Fruit fly (Drosophila melanogaster) whole organism, embryonic: ENCODE results near the gene CG6094.

Experiments used
- Atf6 ChIP-seq: fragments of 200-800 bp; sonication (Bioruptor generic); IDR thresholded peaks from 2 replicates; pipeline ENCODE4 v1.3.6; 2022; ENCODE audit warnings: missing biosample characterization, missing genetic modification characterization
- CG10959 ChIP-seq: fragments of 200-800 bp; sonication (Bioruptor generic); IDR thresholded peaks from 2 replicates; pipeline ENCODE4 v1.3.6; 2022; ENCODE audit warnings: missing biosample characterization, missing genetic modification characterization
- CG11456 ChIP-seq: fragments of 200-800 bp; sonication (Bioruptor generic); IDR thresholded peaks from 3 replicates; pipeline ENCODE4 v1.3.6; 2022; ENCODE audit warnings: missing biosample characterization, missing genetic modification characterization
- CG11560 ChIP-seq: fragments of 200-800 bp; sonication (Bioruptor generic); IDR thresholded peaks from 3 replicates; pipeline ENCODE4 v1.3.6; 2022; ENCODE audit warnings: missing biosample characterization, missing genetic modification characterization
- CG12942 ChIP-seq: fragments of 200-800 bp; sonication (Bioruptor generic); optimal IDR thresholded peaks from 3 replicates; lab custom pipeline; 2016; ENCODE audit warnings: missing biosample characterization, missing genetic modification characterization
- CG13287 ChIP-seq: fragments of 200-800 bp; sonication (Bioruptor generic); IDR thresholded peaks from 2 replicates; pipeline ENCODE4 v1.3.6; 2022; ENCODE audit warnings: missing biosample characterization, missing genetic modification characterization; ENCODE audit not compliant: partially characterized antibody
- CG14441 ChIP-seq: fragments of 200-800 bp; sonication (Bioruptor generic); IDR thresholded peaks from 2 replicates; pipeline ENCODE4 v1.3.6; 2022; ENCODE audit warnings: missing biosample characterization, missing genetic modification characterization
- CG14710 ChIP-seq: fragments of 200-800 bp; sonication (Bioruptor generic); optimal IDR thresholded peaks from 3 replicates; lab custom pipeline; 2019; ENCODE audit warnings: missing biosample characterization, mild to moderate bottlenecking, missing genetic modification characterization, moderate library complexity
- CG18262 ChIP-seq: fragments of 200-800 bp; optimal IDR thresholded peaks from 3 replicates; lab custom pipeline; 2019; ENCODE audit warnings: missing biosample characterization, mild to moderate bottlenecking, missing genetic modification characterization, moderate library complexity
- CG18476 ChIP-seq: fragments of 200-800 bp; sonication (Bioruptor generic); optimal IDR thresholded peaks from 2 replicates; lab custom pipeline; 2016; ENCODE audit warnings: missing biosample characterization, mild to moderate bottlenecking, missing genetic modification characterization
- CG31388 ChIP-seq: fragments of 200-800 bp; sonication (Bioruptor generic); optimal IDR thresholded peaks from 2 replicates; lab custom pipeline; 2016; ENCODE audit warnings: missing biosample characterization, missing genetic modification characterization
- CG32772 ChIP-seq: fragments of 200-800 bp; sonication (Bioruptor generic); IDR thresholded peaks from 2 replicates; pipeline ENCODE4 v1.3.6; 2022; ENCODE audit warnings: missing biosample characterization, missing genetic modification characterization
- CG3407 ChIP-seq: fragments of 200-800 bp; sonication (Bioruptor generic); optimal IDR thresholded peaks from 2 replicates; lab custom pipeline; 2018; ENCODE audit warnings: missing biosample characterization, mild to moderate bottlenecking, missing genetic modification characterization
- CG4424 ChIP-seq: fragments of 200-800 bp; sonication (Bioruptor generic); optimal IDR thresholded peaks from 3 replicates; lab custom pipeline; 2016; ENCODE audit warnings: missing biosample characterization, missing genetic modification characterization
- CG4730 ChIP-seq: fragments of 200-800 bp; sonication (Bioruptor generic); IDR thresholded peaks from 2 replicates; pipeline ENCODE4 v1.3.6; 2022; ENCODE audit warnings: missing biosample characterization, missing genetic modification characterization
- CG6272 ChIP-seq: fragments of 200-800 bp; sonication (Bioruptor generic); IDR thresholded peaks from 2 replicates; pipeline ENCODE4 v1.3.6; 2022; ENCODE audit warnings: missing biosample characterization, missing genetic modification characterization
- CG6791 ChIP-seq: fragments of 200-800 bp; sonication (Bioruptor generic); IDR thresholded peaks from 3 replicates; pipeline ENCODE4 v1.3.6; 2022; ENCODE audit warnings: missing biosample characterization, missing genetic modification characterization; ENCODE audit not compliant: partially characterized antibody
- CG6854 ChIP-seq: fragments of 200-800 bp; sonication (Bioruptor generic); optimal IDR thresholded peaks from 3 replicates; lab custom pipeline; 2017; ENCODE audit warnings: missing biosample characterization, mild to moderate bottlenecking, missing genetic modification characterization
- CG7372 ChIP-seq: fragments of 200-800 bp; sonication (Bioruptor generic); IDR thresholded peaks from 2 replicates; pipeline ENCODE4 v1.3.6; 2022; ENCODE audit warnings: missing biosample characterization, missing genetic modification characterization
- CG8924 ChIP-seq: fragments of 200-800 bp; optimal IDR thresholded peaks from 3 replicates; lab custom pipeline; 2019; ENCODE audit warnings: missing biosample characterization, mild to moderate bottlenecking, missing genetic modification characterization, moderate library complexity
- Camta ChIP-seq: fragments of 200-800 bp; sonication (Bioruptor generic); optimal IDR thresholded peaks from 2 replicates; lab custom pipeline; 2016; ENCODE audit warnings: missing biosample characterization, missing genetic modification characterization
- Dip3 ChIP-seq: fragments of 200-800 bp; sonication (Bioruptor generic); optimal IDR thresholded peaks from 3 replicates; lab custom pipeline; 2016; ENCODE audit warnings: missing biosample characterization, missing genetic modification characterization
- E2f1 ChIP-seq: fragments of 200-800 bp; sonication (Bioruptor generic); IDR thresholded peaks from 2 replicates; pipeline ENCODE4 v1.3.6; 2022; ENCODE audit warnings: missing biosample characterization, missing genetic modification characterization
- Eip74EF ChIP-seq, 2 experiments: fragments of 200-800 bp in 1 of 2; fragments of >200 bp in 1 of 2; sonication (Bioruptor generic) in 1 of 2; optimal IDR thresholded peaks; 2 replicates each; lab custom pipeline; 2017 to 2019; ENCODE audit warnings: missing biosample characterization in 2 of 2, missing genetic modification characterization in 2 of 2, mild to moderate bottlenecking in 1 of 2, moderate library complexity in 1 of 2
- HLHmδ ChIP-seq: fragments of 200-800 bp; sonication (Bioruptor generic); optimal IDR thresholded peaks from 2 replicates; lab custom pipeline; 2018; ENCODE audit warnings: missing biosample characterization, mild to moderate bottlenecking, missing genetic modification characterization, moderate library complexity
- Jarid2 ChIP-seq: fragments of 200-800 bp; sonication (Bioruptor generic); optimal IDR thresholded peaks from 3 replicates; lab custom pipeline; 2017; ENCODE audit warnings: mild to moderate bottlenecking, missing biosample characterization, missing genetic modification reagents, missing genetic modification characterization
- Max ChIP-seq: fragments of 200-800 bp; sonication (Bioruptor generic); optimal IDR thresholded peaks from 2 replicates; lab custom pipeline; 2016; ENCODE audit warnings: missing biosample characterization, mild to moderate bottlenecking, missing genetic modification characterization
- Neu2 ChIP-seq: fragments of 200-800 bp; sonication (Bioruptor generic); optimal IDR thresholded peaks from 3 replicates; lab custom pipeline; 2016; ENCODE audit warnings: missing biosample characterization, missing genetic modification characterization, borderline replicate concordance
- Optix ChIP-seq: fragments of 200-800 bp; sonication (Bioruptor generic); IDR thresholded peaks from 3 replicates; pipeline ENCODE4 v1.3.6; 2022; ENCODE audit warnings: missing biosample characterization, missing genetic modification characterization
- PHDP ChIP-seq: fragments of 200-800 bp; sonication (Bioruptor generic); optimal IDR thresholded peaks from 3 replicates; lab custom pipeline; 2018; ENCODE audit warnings: missing biosample characterization, mild to moderate bottlenecking, missing genetic modification characterization, moderate library complexity
- Sox102F ChIP-seq: fragments of 200-800 bp; sonication (Bioruptor generic); optimal IDR thresholded peaks from 2 replicates; lab custom pipeline; 2018; ENCODE audit warnings: missing biosample characterization, mild to moderate bottlenecking, missing genetic modification characterization, moderate library complexity
- Spps ChIP-seq: fragments of 200-800 bp; sonication (Bioruptor generic); optimal IDR thresholded peaks from 2 replicates; lab custom pipeline; 2018; ENCODE audit warnings: missing biosample characterization, mild to moderate bottlenecking, missing genetic modification characterization
- cas ChIP-seq: fragments of 200-800 bp; sonication (Bioruptor generic); IDR thresholded peaks from 2 replicates; pipeline ENCODE4 v1.3.6; 2022; ENCODE audit warnings: missing biosample characterization, missing genetic modification characterization
- chif ChIP-seq, 2 experiments: fragments of 200-800 bp; sonication (Bioruptor generic); optimal IDR thresholded peaks; 3 replicates each; lab custom pipeline; 2016; ENCODE audit warnings: missing biosample characterization in 2 of 2, missing genetic modification characterization in 2 of 2
- danr ChIP-seq: fragments of 200-800 bp; sonication (Bioruptor generic); IDR thresholded peaks from 2 replicates; pipeline ENCODE4 v1.3.6; 2022; ENCODE audit warnings: missing biosample characterization, missing genetic modification characterization
- dmrt11E ChIP-seq: fragments of 200-800 bp; sonication (Bioruptor generic); optimal IDR thresholded peaks from 3 replicates; lab custom pipeline; 2018; ENCODE audit warnings: missing biosample characterization, mild to moderate bottlenecking, missing genetic modification characterization, moderate library complexity
- gro ChIP-seq: fragments of 200-800 bp; sonication (Bioruptor generic); optimal IDR thresholded peaks from 2 replicates; lab custom pipeline; 2016; ENCODE audit warnings: missing biosample characterization, missing genetic modification characterization
- hb ChIP-seq: fragments of 200-800 bp; sonication (Bioruptor generic); IDR thresholded peaks from 3 replicates; pipeline ENCODE4 v1.3.6; 2022; ENCODE audit warnings: missing biosample characterization, missing genetic modification characterization; ENCODE audit not compliant: partially characterized antibody
- hbn ChIP-seq: fragments of 200-800 bp; sonication (Bioruptor generic); IDR thresholded peaks from 2 replicates; pipeline ENCODE4 v1.3.6; 2022; ENCODE audit warnings: missing biosample characterization, missing genetic modification characterization; ENCODE audit not compliant: partially characterized antibody
- insv ChIP-seq, 2 experiments: fragments of 200-800 bp; sonication (Bioruptor generic); optimal IDR thresholded peaks; 3 replicates each; lab custom pipeline; 2016 to 2018; ENCODE audit warnings: missing biosample characterization in 2 of 2, missing genetic modification characterization in 2 of 2
- lilli ChIP-seq: fragments of 200-800 bp; sonication (Bioruptor generic); optimal IDR thresholded peaks from 3 replicates; lab custom pipeline; 2016; ENCODE audit warnings: missing biosample characterization, missing genetic modification characterization
- mirr ChIP-seq: fragments of 200-800 bp; sonication (Bioruptor generic); optimal IDR thresholded peaks from 3 replicates; lab custom pipeline; 2018; ENCODE audit warnings: missing biosample characterization, mild to moderate bottlenecking, missing genetic modification characterization
- pho ChIP-seq: fragments of 200-800 bp; sonication (Bioruptor generic); optimal IDR thresholded peaks from 2 replicates; lab custom pipeline; 2016; ENCODE audit warnings: missing biosample characterization, missing genetic modification characterization
- salm ChIP-seq: fragments of 200-800 bp; sonication (Bioruptor generic); optimal IDR thresholded peaks from 2 replicates; lab custom pipeline; 2018; ENCODE audit warnings: missing biosample characterization, mild to moderate bottlenecking, missing genetic modification characterization
- sd ChIP-seq: fragments of 200-800 bp; sonication (Bioruptor generic); optimal IDR thresholded peaks from 3 replicates; lab custom pipeline; 2018; ENCODE audit warnings: missing biosample characterization, mild to moderate bottlenecking, missing genetic modification characterization, moderate library complexity
- slbo ChIP-seq: fragments of 200-800 bp; sonication (Bioruptor generic); IDR thresholded peaks from 2 replicates; pipeline ENCODE4 v1.3.6; 2022; ENCODE audit warnings: missing biosample characterization, missing genetic modification characterization
- slou ChIP-seq: fragments of 200-800 bp; sonication (Bioruptor generic); optimal IDR thresholded peaks from 3 replicates; lab custom pipeline; 2016; ENCODE audit warnings: missing biosample characterization, missing genetic modification characterization
- sug ChIP-seq: fragments of 200-800 bp; optimal IDR thresholded peaks from 2 replicates; lab custom pipeline; 2019; ENCODE audit warnings: missing biosample characterization, mild to moderate bottlenecking, missing genetic modification characterization, moderate library complexity
- tin ChIP-seq: fragments of 200-800 bp; sonication (Bioruptor generic); optimal IDR thresholded peaks from 3 replicates; lab custom pipeline; 2016; ENCODE audit warnings: missing biosample characterization, missing genetic modification characterization
- tup ChIP-seq: fragments of 200-800 bp; sonication (Bioruptor generic); optimal IDR thresholded peaks from 2 replicates; lab custom pipeline; 2016; ENCODE audit warnings: missing biosample characterization, mild to moderate bottlenecking, missing genetic modification characterization, moderate library complexity

CG6094 gene

dm6 chr2L:10474268-10474678 is 32.6 kb upstream of the CG6094 start, which contains the start of gene RluA-1 (continued):
- TF ChIP-seq Camta (GFP tag; lab: Kevin White, UChicago) (peak; percentile 78), tin (GFP tag; lab: Kevin White, UChicago) (peak; percentile 99), danr (GFP tag; lab: Robert Waterston, UW) (peak; percentile 96), Optix (peak; percentile 99), sug (peak; percentile 96), pho (GFP tag; lab: Kevin White, UChicago) (peak; percentile 92), CG31388 (peak; percentile 98), Atf6 (GFP tag; lab: Robert Waterston, UW) (peak; percentile 97), CG10959 (GFP tag; lab: Robert Waterston, UW) (peak; percentile 91), slou (GFP tag; lab: Kevin White, UChicago) (peak; percentile 95), CG14441 (GFP tag; lab: Robert Waterston, UW) (peak; percentile 99), CG6791 (GFP tag; lab: Robert Waterston, UW) (0 out of 3 replicates have a peak, but pooled peaks have one; percentile 20), CG12942 (GFP tag; lab: Kevin White, UChicago) (peak; percentile 99), CG13287 (GFP tag; lab: Robert Waterston, UW) (peak; percentile 80), dmrt11E (tag; lab: Kevin White, UChicago) (peak; percentile 100), CG6854 (peak; percentile 98), CG18476 (peak; percentile 98), lilli (GFP tag; lab: Kevin White, UChicago) (peak; percentile 98), chif (GFP tag; optimal IDR thresholded peaks at IDR 0.05; lab: Kevin White, UChicago) (peak; percentile 95 to 97), CG3407 (peak; percentile 99), CG11560 (peak; percentile 92), insv (GFP tag; optimal IDR thresholded peaks at IDR 0.05; lab: Kevin White, UChicago) (peak; percentile 41 to 82), CG32772 (GFP tag; lab: Robert Waterston, UW) (peak; percentile 99), Neu2 (GFP tag; lab: Kevin White, UChicago) (no peak), Eip74EF (GFP tag; optimal IDR thresholded peaks at IDR 0.05; lab: Kevin White, UChicago) (peak in 1 of 2 experiments; percentile 99), sd (tag; lab: Kevin White, UChicago) (peak; percentile 97), hb (GFP tag; lab: Robert Waterston, UW) (peak; percentile 75), Sox102F (GFP tag; lab: Kevin White, UChicago) (peak; percentile 100), CG4424 (GFP tag; lab: Kevin White, UChicago) (peak; percentile 99), cas (peak; percentile 94), HLHmδ (GFP tag; lab: Kevin White, UChicago) (peak; percentile 12), CG8924 (tag; lab: Kevin White, UChicago) (peak; percentile 100), Jarid2 (GFP tag; lab: Kevin White, UChicago) (peak; percentile 94), mirr (GFP tag; lab: Kevin White, UChicago) (peak; percentile 97), tup (GFP tag; lab: Kevin White, UChicago) (peak; percentile 97), CG6272 (GFP tag; lab: Robert Waterston, UW) (peak; percentile 99), CG4730 (GFP tag; lab: Robert Waterston, UW) (peak; percentile 99), Max (GFP tag; lab: Kevin White, UChicago) (peak; percentile 99), CG11456 (GFP tag; lab: Robert Waterston, UW) (peak; percentile 99), CG7372 (peak; percentile 98), gro (GFP tag; lab: Kevin White, UChicago) (peak; percentile 94), salm (tag; lab: Kevin White, UChicago) (peak; percentile 99), CG18262 (tag; lab: Kevin White, UChicago) (peak; percentile 100), hbn (peak; percentile 53; the same call in 1 of the 2 replicates), E2f1 (GFP tag; lab: Robert Waterston, UW) (peak; percentile 100), CG14710 (tag; lab: Kevin White, UChicago) (peak; percentile 99), PHDP (tag; lab: Kevin White, UChicago) (peak; percentile 100), Spps (tag; lab: Kevin White, UChicago) (peak; percentile 100), slbo (GFP tag; lab: Robert Waterston, UW) (peak; percentile 99), Dip3 (GFP tag; lab: Kevin White, UChicago) (peak; percentile 77)
